Fruit fly (Drosophila melanogaster) whole organism, embryonic: ENCODE data around the gene TBC1D16.
A peak's percentile ranks its signal among the peaks of the same experiment; 100 is the strongest.

ENCODE experiments used
- B-H2 ChIP-seq: fragments of 200-800 bp; sonication (Bioruptor generic); optimal IDR thresholded peaks from 2 replicates; lab custom pipeline; 2018; ENCODE audit warnings: missing biosample characterization, mild to moderate bottlenecking, missing genetic modification characterization
- CG10431 ChIP-seq: fragments of 200-800 bp; sonication (Bioruptor generic); optimal IDR thresholded peaks from 3 replicates; lab custom pipeline; 2018; ENCODE audit warnings: missing biosample characterization, mild to moderate bottlenecking, missing genetic modification characterization
- CG10543 ChIP-seq: fragments of 200-800 bp; sonication (Bioruptor generic); optimal IDR thresholded peaks from 3 replicates; lab custom pipeline; 2017; ENCODE audit warnings: missing biosample characterization, mild to moderate bottlenecking, missing genetic modification characterization, moderate library complexity
- CG11560 ChIP-seq: fragments of 200-800 bp; sonication (Bioruptor generic); IDR thresholded peaks from 3 replicates; pipeline ENCODE4 v1.3.6; 2022; ENCODE audit warnings: missing biosample characterization, missing genetic modification characterization
- CG11723 ChIP-seq: fragments of 200-800 bp; sonication (Bioruptor generic); optimal IDR thresholded peaks from 2 replicates; lab custom pipeline; 2017; ENCODE audit warnings: missing biosample characterization, mild to moderate bottlenecking, missing genetic modification characterization
- CG12071 ChIP-seq: fragments of 200-800 bp; sonication (Bioruptor generic); optimal IDR thresholded peaks from 3 replicates; lab custom pipeline; 2018; ENCODE audit warnings: missing biosample characterization, mild to moderate bottlenecking, missing genetic modification characterization
- CG12155 ChIP-seq: fragments of 200-800 bp; sonication (Bioruptor generic); optimal IDR thresholded peaks from 3 replicates; lab custom pipeline; 2016; ENCODE audit warnings: missing biosample characterization, missing genetic modification characterization
- CG12299 ChIP-seq: fragments of 200-800 bp; sonication (Bioruptor generic); optimal IDR thresholded peaks from 2 replicates; lab custom pipeline; 2018; ENCODE audit warnings: missing biosample characterization, mild to moderate bottlenecking, missing genetic modification characterization
- CG12659 ChIP-seq: fragments of 200-800 bp; sonication (Bioruptor generic); optimal IDR thresholded peaks from 3 replicates; lab custom pipeline; 2017; ENCODE audit warnings: mild to moderate bottlenecking, missing biosample characterization, missing genetic modification reagents, missing genetic modification characterization
- CG13775 ChIP-seq: fragments of 200-800 bp; sonication (Bioruptor generic); optimal IDR thresholded peaks from 3 replicates; lab custom pipeline; 2017; ENCODE audit warnings: missing biosample characterization, mild to moderate bottlenecking, missing genetic modification characterization
- CG15011 ChIP-seq: fragments of 200-800 bp; sonication (Bioruptor generic); optimal IDR thresholded peaks from 3 replicates; lab custom pipeline; 2018; ENCODE audit warnings: missing biosample characterization, mild to moderate bottlenecking, missing genetic modification characterization
- CG1603 ChIP-seq: fragments of 200-800 bp; sonication (Bioruptor generic); optimal IDR thresholded peaks from 2 replicates; lab custom pipeline; 2019; ENCODE audit warnings: missing biosample characterization, mild to moderate bottlenecking, missing genetic modification characterization, moderate library complexity
- CG1647 ChIP-seq: fragments of 200-800 bp; sonication (Bioruptor generic); optimal IDR thresholded peaks from 3 replicates; lab custom pipeline; 2016; ENCODE audit warnings: missing biosample characterization, missing genetic modification characterization
- CG17328 ChIP-seq: fragments of 200-800 bp; sonication (Bioruptor generic); IDR thresholded peaks from 2 replicates; pipeline ENCODE4 v1.3.6; 2022; ENCODE audit warnings: missing biosample characterization, missing genetic modification characterization
- CG18599 ChIP-seq: fragments of 200-800 bp; sonication (Bioruptor generic); optimal IDR thresholded peaks from 3 replicates; lab custom pipeline; 2017; ENCODE audit warnings: missing biosample characterization, missing genetic modification characterization, mild to moderate bottlenecking, moderate library complexity, missing genetic modification reagents
- CG31365 ChIP-seq: fragments of 200-800 bp; sonication (Bioruptor generic); optimal IDR thresholded peaks from 2 replicates; lab custom pipeline; 2018; ENCODE audit warnings: missing biosample characterization, mild to moderate bottlenecking, missing genetic modification characterization
- CG31441 ChIP-seq: fragments of 200-800 bp; sonication (Bioruptor generic); IDR thresholded peaks from 2 replicates; pipeline ENCODE4 v1.3.6; 2022; ENCODE audit warnings: missing biosample characterization, missing genetic modification characterization
- CG3163 ChIP-seq: fragments of 200-800 bp; sonication (Bioruptor generic); optimal IDR thresholded peaks from 3 replicates; lab custom pipeline; 2016; ENCODE audit warnings: missing biosample characterization, missing genetic modification characterization
- CG32772 ChIP-seq: fragments of 200-800 bp; sonication (Bioruptor generic); IDR thresholded peaks from 2 replicates; pipeline ENCODE4 v1.3.6; 2022; ENCODE audit warnings: missing biosample characterization, missing genetic modification characterization
- CG3407 ChIP-seq: fragments of 200-800 bp; sonication (Bioruptor generic); optimal IDR thresholded peaks from 2 replicates; lab custom pipeline; 2018; ENCODE audit warnings: missing biosample characterization, mild to moderate bottlenecking, missing genetic modification characterization
- CG3847 ChIP-seq: fragments of 200-800 bp; sonication (Bioruptor generic); IDR thresholded peaks from 2 replicates; pipeline ENCODE4 v1.3.6; 2022; ENCODE audit warnings: missing biosample characterization, missing genetic modification characterization
- CG4820 ChIP-seq: fragments of 200-800 bp; sonication (Bioruptor generic); optimal IDR thresholded peaks from 3 replicates; lab custom pipeline; 2016; ENCODE audit warnings: missing biosample characterization, missing genetic modification characterization
- CG7839 ChIP-seq: fragments of 200-800 bp; sonication (Bioruptor generic); optimal IDR thresholded peaks from 3 replicates; lab custom pipeline; 2018; ENCODE audit warnings: missing biosample characterization, mild to moderate bottlenecking, missing genetic modification characterization, moderate library complexity
- CG7963 ChIP-seq: fragments of 200-800 bp; sonication (Bioruptor generic); IDR thresholded peaks from 3 replicates; pipeline ENCODE4 v1.3.6; 2022; ENCODE audit warnings: missing biosample characterization, missing genetic modification characterization; ENCODE audit not compliant: partially characterized antibody
- CG8359 ChIP-seq: fragments of 200-800 bp; sonication (Bioruptor generic); optimal IDR thresholded peaks from 2 replicates; lab custom pipeline; 2017; ENCODE audit warnings: missing biosample characterization, mild to moderate bottlenecking, missing genetic modification characterization, borderline replicate concordance
- CG8478 ChIP-seq: fragments of >200 bp; optimal IDR thresholded peaks from 2 replicates; lab custom pipeline; 2018
- CG9876 ChIP-seq: fragments of 200-800 bp; sonication (Bioruptor generic); optimal IDR thresholded peaks from 2 replicates; lab custom pipeline; 2016; ENCODE audit warnings: missing biosample characterization, missing genetic modification characterization
- Chrac-16 ChIP-seq: fragments of 200-800 bp; sonication (Bioruptor generic); optimal IDR thresholded peaks from 3 replicates; lab custom pipeline; 2016; ENCODE audit warnings: missing biosample characterization, missing genetic modification characterization
- D ChIP-seq, 2 experiments: fragments of 200-800 bp in 1 of 2; fragments of >200 bp in 1 of 2; sonication (Bioruptor generic) in 1 of 2; optimal IDR thresholded peaks; 2 replicates in 1 of 2; 3 replicates in 1 of 2; lab custom pipeline; 2017; ENCODE audit warnings: mild to moderate bottlenecking in 1 of 2, missing biosample characterization in 1 of 2, missing genetic modification characterization in 1 of 2, missing genetic modification reagents in 1 of 2
- Deaf1 ChIP-seq: fragments of 200-800 bp; optimal IDR thresholded peaks from 3 replicates; lab custom pipeline; 2019; ENCODE audit warnings: missing biosample characterization, mild to moderate bottlenecking, missing genetic modification characterization, moderate library complexity
- Eip74EF ChIP-seq, 2 experiments: fragments of 200-800 bp in 1 of 2; fragments of >200 bp in 1 of 2; sonication (Bioruptor generic) in 1 of 2; optimal IDR thresholded peaks; 2 replicates each; lab custom pipeline; 2017 to 2019; ENCODE audit warnings: missing biosample characterization in 2 of 2, missing genetic modification characterization in 2 of 2, mild to moderate bottlenecking in 1 of 2, moderate library complexity in 1 of 2
- HmgZ ChIP-seq: fragments of 200-800 bp; sonication (Bioruptor generic); optimal IDR thresholded peaks from 2 replicates; lab custom pipeline; 2018; ENCODE audit warnings: missing biosample characterization, mild to moderate bottlenecking, missing genetic modification characterization
- Lim3 ChIP-seq: fragments of 200-800 bp; sonication (Bioruptor generic); IDR thresholded peaks from 2 replicates; pipeline ENCODE4 v1.3.6; 2022; ENCODE audit warnings: missing biosample characterization, missing genetic modification characterization
- MBD-R2 ChIP-seq: fragments of 200-800 bp; sonication (Bioruptor generic); IDR thresholded peaks from 2 replicates; pipeline ENCODE4 v1.3.6; 2022; ENCODE audit warnings: missing biosample characterization, missing genetic modification characterization
- Med ChIP-seq: fragments of 200-800 bp; sonication (Bioruptor generic); peaks from one replicate; lab custom pipeline; 2016; ENCODE audit warnings: missing biosample characterization, missing genetic modification characterization, mild to moderate bottlenecking, inconsistent platforms, moderate library complexity
- Mes4 ChIP-seq: fragments of 200-800 bp; sonication (Bioruptor generic); optimal IDR thresholded peaks from 2 replicates; lab custom pipeline; 2016; ENCODE audit warnings: missing biosample characterization, missing genetic modification characterization
- Myb ChIP-seq: fragments of 200-800 bp; sonication (Bioruptor generic); optimal IDR thresholded peaks from 2 replicates; lab custom pipeline; 2016; ENCODE audit warnings: missing biosample characterization, missing genetic modification characterization
- NK7.1 ChIP-seq: fragments of 200-800 bp; sonication (Bioruptor generic); optimal IDR thresholded peaks from 3 replicates; lab custom pipeline; 2016; ENCODE audit warnings: missing biosample characterization, missing genetic modification characterization
- Sox100B ChIP-seq: fragments of 200-800 bp; sonication (Bioruptor generic); optimal IDR thresholded peaks from 3 replicates; lab custom pipeline; 2018; ENCODE audit warnings: missing biosample characterization, mild to moderate bottlenecking, missing genetic modification characterization
- Taf1 ChIP-seq: fragments of 200-800 bp; sonication (Bioruptor generic); IDR thresholded peaks from 2 replicates; pipeline ENCODE4 v1.3.6; 2022; ENCODE audit warnings: missing biosample characterization, missing genetic modification characterization
- amos ChIP-seq: fragments of 200-800 bp; sonication (Bioruptor generic); IDR thresholded peaks from 2 replicates; pipeline ENCODE4 v1.3.6; 2022; ENCODE audit warnings: missing biosample characterization, missing genetic modification characterization; ENCODE audit not compliant: partially characterized antibody
- ara ChIP-seq: fragments of 200-800 bp; sonication (Bioruptor generic); IDR thresholded peaks from 2 replicates; pipeline ENCODE4 v1.3.6; 2022; ENCODE audit warnings: missing biosample characterization, missing genetic modification characterization
- ato ChIP-seq: fragments of 200-800 bp; sonication (Bioruptor generic); IDR thresholded peaks from 2 replicates; pipeline ENCODE4 v1.3.6; 2022; ENCODE audit warnings: missing biosample characterization, missing genetic modification characterization; ENCODE audit not compliant: partially characterized antibody
- fru ChIP-seq: fragments of >200 bp; optimal IDR thresholded peaks from 2 replicates; lab custom pipeline; 2017
- her ChIP-seq: fragments of 200-800 bp; sonication (Bioruptor generic); optimal IDR thresholded peaks from 2 replicates; lab custom pipeline; 2016; ENCODE audit warnings: missing biosample characterization, missing genetic modification characterization
- ken ChIP-seq: fragments of 200-800 bp; sonication (Bioruptor generic); IDR thresholded peaks from 3 replicates; pipeline ENCODE4 v1.3.6; 2022; ENCODE audit warnings: missing biosample characterization, missing genetic modification characterization
- nau ChIP-seq: fragments of 200-800 bp; sonication (Bioruptor generic); optimal IDR thresholded peaks from 3 replicates; lab custom pipeline; 2017; ENCODE audit warnings: missing biosample characterization, mild to moderate bottlenecking, missing genetic modification characterization, missing genetic modification reagents
- oc ChIP-seq: fragments of 200-800 bp; sonication (Bioruptor generic); optimal IDR thresholded peaks from 2 replicates; lab custom pipeline; 2018; ENCODE audit warnings: missing biosample characterization, mild to moderate bottlenecking, missing genetic modification characterization, moderate library complexity
- toy ChIP-seq: fragments of 200-800 bp; sonication (Bioruptor generic); IDR thresholded peaks from 2 replicates; pipeline ENCODE4 v1.3.6; 2022; ENCODE audit warnings: missing biosample characterization, missing genetic modification characterization
- vvl ChIP-seq: fragments of 200-800 bp; sonication (Bioruptor generic); IDR thresholded peaks from 2 replicates; pipeline ENCODE4 v1.3.6; 2022; ENCODE audit warnings: missing biosample characterization, missing genetic modification characterization

TBC1D16 gene

dm6 chr2L:10408122-10408576, 27.3 kb downstream of the TBC1D16 start, which contains the start of the genes Ip259 and RpS27A (continued):
- TF ChIP-seq CG12659 (GFP tag; lab: Kevin White, UChicago) (peak; percentile 90), CG7839 (tag; lab: Kevin White, UChicago) (peak; percentile 77), Taf1 (GFP tag; lab: Robert Waterston, UW) (no peak), ato (no peak), toy (GFP tag; lab: Robert Waterston, UW) (no peak), CG1603 (tag; lab: Kevin White, UChicago) (peak; percentile 100), HmgZ (peak; percentile 71), CG3847 (GFP tag; lab: Robert Waterston, UW) (peak; percentile 78), CG4820 (GFP tag; lab: Kevin White, UChicago) (peak; percentile 45), Lim3 (GFP tag; lab: Robert Waterston, UW) (no peak), fru (no peak), NK7.1 (GFP tag; lab: Kevin White, UChicago) (peak; percentile 44), Mes4 (GFP tag; lab: Kevin White, UChicago) (peak; percentile 87), CG15011 (GFP tag; lab: Kevin White, UChicago) (peak; percentile 69), CG9876 (GFP tag; lab: Kevin White, UChicago) (peak; percentile 84), Eip74EF (GFP tag; optimal IDR thresholded peaks at IDR 0.05; lab: Kevin White, UChicago) (peak in 1 of 2 experiments; percentile 64), MBD-R2 (peak; percentile 48; the same call in 1 of the 2 replicates), Deaf1 (no peak), vvl (GFP tag; lab: Robert Waterston, UW) (peak; percentile 87), amos (GFP tag; lab: Robert Waterston, UW) (peak; percentile 38; the same call in 1 of the 2 replicates), CG7963 (GFP tag; lab: Robert Waterston, UW) (no peak), CG8478 (no peak), CG31365 (peak; percentile 42), CG12299 (peak; percentile 64), oc (no peak), CG12071 (GFP tag; lab: Kevin White, UChicago) (no peak), Myb (peak; percentile 42), B-H2 (GFP tag; lab: Kevin White, UChicago) (peak; percentile 86), CG18599 (no peak), CG12155 (peak; percentile 33), ken (GFP tag; lab: Robert Waterston, UW) (peak; percentile 77), nau (peak; percentile 69), Chrac-16 (GFP tag; lab: Kevin White, UChicago) (peak; percentile 52), CG13775 (GFP tag; lab: Kevin White, UChicago) (peak; percentile 87), Med (GFP tag; lab: Kevin White, UChicago) (peak; percentile 97), CG31441 (GFP tag; lab: Robert Waterston, UW) (no peak; the same call in 1 of the 2 replicates), CG3163 (peak; percentile 43), Sox100B (GFP tag; lab: Kevin White, UChicago) (peak; percentile 66), CG10543 (peak; percentile 67), CG17328 (GFP tag; lab: Robert Waterston, UW) (peak; percentile 87), her (peak; percentile 65), CG11560 (tag; lab: Robert Waterston, UW) (no peak), ara (GFP tag; lab: Robert Waterston, UW) (no peak), CG11723 (GFP tag; lab: Kevin White, UChicago) (peak; percentile 98), CG10431 (peak; percentile 63), CG3407 (peak; percentile 70), CG32772 (GFP tag; lab: Robert Waterston, UW) (no peak; the same call in 1 of the 2 replicates), D (optimal IDR thresholded peaks at IDR 0.05; lab: Kevin White, UChicago) (no peak), D (GFP tag; optimal IDR thresholded peaks at IDR 0.05; lab: Kevin White, UChicago) (peak; percentile 62), CG1647 (peak; percentile 64), CG8359 (GFP tag; lab: Kevin White, UChicago) (peak; percentile 60)
